5 worm cellular contexts compared by ENCODE assay signal in genomic region chrII:2420685-2421084, ce11.
TF ChIP-seq lines count a peak whose summit lies in the region.

No protein-coding gene starts in this region.

TF ChIP-seq in whole organism, L1 larva, 84 proteins besides CTCF, POLR2A, EP300 and RAD21:
- peak; percentile 42 for TF ChIP-seq elt-2 (tag; optimal IDR thresholded peaks at IDR 0.05; lab: Kevin White, UChicago)
- TF ChIP-seq hpl-2 (GFP tag; optimal IDR thresholded peaks at IDR 0.05; lab: Kevin White, UChicago): peak; percentile 9
- TF ChIP-seq unc-30 (tag; optimal IDR thresholded peaks at IDR 0.05; lab: Kevin White, UChicago): no peak

TF ChIP-seq in whole organism, L2 larva, 48 proteins besides CTCF, POLR2A, EP300 and RAD21:
- peak; percentile 2 for TF ChIP-seq crh-2 (tag; optimal IDR thresholded peaks at IDR 0.05; lab: Kevin White, UChicago)
- peak; percentile 76 for TF ChIP-seq nhr-129 (tag; optimal IDR thresholded peaks at IDR 0.05; lab: Kevin White, UChicago)
- no peak for TF ChIP-seq ceh-82 (tag; optimal IDR thresholded peaks at IDR 0.05; lab: Kevin White, UChicago)
- no peak for TF ChIP-seq aly-2 (tag; optimal IDR thresholded peaks at IDR 0.05; lab: Kevin White, UChicago)
- TF ChIP-seq elt-3 (tag; optimal IDR thresholded peaks at IDR 0.05; lab: Kevin White, UChicago): no peak
- TF ChIP-seq fos-1 (tag; optimal IDR thresholded peaks at IDR 0.05; lab: Kevin White, UChicago): peak; percentile 38
- TF ChIP-seq ztf-11 (tag; optimal IDR thresholded peaks at IDR 0.05; lab: Kevin White, UChicago): no peak
- TF ChIP-seq gmeb-1 (tag; optimal IDR thresholded peaks at IDR 0.05; lab: Kevin White, UChicago): peak; percentile 1
- no peak for TF ChIP-seq nhr-12 (tag; optimal IDR thresholded peaks at IDR 0.05; lab: Kevin White, UChicago)

TF ChIP-seq in whole organism, L3 larva, 47 proteins besides CTCF, POLR2A, EP300 and RAD21:
- TF ChIP-seq fos-1 (tag; optimal IDR thresholded peaks at IDR 0.05; lab: Kevin White, UChicago): no peak
- TF ChIP-seq unc-39 (tag; optimal IDR thresholded peaks at IDR 0.05; lab: Kevin White, UChicago): no peak
- TF ChIP-seq nhr-11 (tag; optimal IDR thresholded peaks at IDR 0.05; lab: Kevin White, UChicago): no peak
- TF ChIP-seq lin-15B (tag; optimal IDR thresholded peaks at IDR 0.05; lab: Kevin White, UChicago): no peak
- no peak for TF ChIP-seq R02D3.7 (tag; optimal IDR thresholded peaks at IDR 0.05; lab: Kevin White, UChicago)
- TF ChIP-seq elt-3 (tag; optimal IDR thresholded peaks at IDR 0.05; lab: Kevin White, UChicago): no peak
- TF ChIP-seq nfya-1 (tag; optimal IDR thresholded peaks at IDR 0.05; lab: Kevin White, UChicago; ENCODE audit: insufficient read depth): no peak
- TF ChIP-seq ceh-9 (tag; optimal IDR thresholded peaks at IDR 0.05; lab: Kevin White, UChicago): no peak
- peak; percentile 62 for TF ChIP-seq pha-4 (tag; optimal IDR thresholded peaks at IDR 0.05; lab: Kevin White, UChicago)
- no peak for TF ChIP-seq ceh-28 (tag; optimal IDR thresholded peaks at IDR 0.05; lab: Kevin White, UChicago)
- TF ChIP-seq elt-2 (tag; optimal IDR thresholded peaks at IDR 0.05; lab: Kevin White, UChicago): peak; percentile 62
- peak; percentile 24 for TF ChIP-seq pqm-1 (tag; optimal IDR thresholded peaks at IDR 0.05; lab: Kevin White, UChicago)
- TF ChIP-seq nhr-43 (tag; optimal IDR thresholded peaks at IDR 0.05; lab: Kevin White, UChicago; ENCODE audit: poor library complexity, severe bottlenecking): no peak
- no peak for TF ChIP-seq zag-1 (tag; optimal IDR thresholded peaks at IDR 0.05; lab: Kevin White, UChicago)
TF ChIP-seq in whole organism, L3 larva: peak in this region for 3.

TF ChIP-seq in whole organism, L4 larva, 104 proteins besides CTCF, POLR2A, EP300 and RAD21:
- TF ChIP-seq nhr-76 (tag; optimal IDR thresholded peaks at IDR 0.05; lab: Kevin White, UChicago): no peak
- TF ChIP-seq dmd-9 (GFP tag; IDR thresholded peaks at IDR 0.05; lab: Robert Waterston, UW): no peak
- peak in 1 of 2 experiments; percentile 44 for TF ChIP-seq lsy-2 (tag; optimal IDR thresholded peaks at IDR 0.05; lab: Kevin White, UChicago)
- TF ChIP-seq daf-8 (GFP tag; IDR thresholded peaks at IDR 0.05; lab: Robert Waterston, UW): no peak
- no peak for TF ChIP-seq lin-1 (GFP tag; IDR thresholded peaks at IDR 0.05; lab: Robert Waterston, UW)
- TF ChIP-seq daf-16 (GFP tag; optimal IDR thresholded peaks at IDR 0.05; lab: Kevin White, UChicago): no peak
- TF ChIP-seq daf-16 (tag; optimal IDR thresholded peaks at IDR 0.05; lab: Kevin White, UChicago): peak; percentile 99
- no peak for TF ChIP-seq spr-3 (GFP tag; optimal IDR thresholded peaks at IDR 0.05; lab: Kevin White, UChicago)
- no peak for TF ChIP-seq saeg-2 (GFP tag; IDR thresholded peaks at IDR 0.05; lab: Robert Waterston, UW)
- no peak for TF ChIP-seq unc-62 (GFP tag; optimal IDR thresholded peaks at IDR 0.05 in 1 of 2; lab: Kevin White, UChicago)
- no peak for TF ChIP-seq unc-62 (tag; optimal IDR thresholded peaks at IDR 0.05; lab: Kevin White, UChicago)
- no peak for TF ChIP-seq set-16 (GFP tag; IDR thresholded peaks at IDR 0.05; lab: Robert Waterston, UW)
- TF ChIP-seq ceh-20 (GFP tag; IDR thresholded peaks at IDR 0.05; lab: Robert Waterston, UW): no peak
- no peak for TF ChIP-seq attf-4 (tag; optimal IDR thresholded peaks at IDR 0.05; lab: Kevin White, UChicago)
- no peak for TF ChIP-seq ceh-82 (tag; optimal IDR thresholded peaks at IDR 0.05; lab: Kevin White, UChicago)
- no peak for TF ChIP-seq unc-39 (tag; optimal IDR thresholded peaks at IDR 0.05; lab: Kevin White, UChicago)
- peak; percentile 53 for TF ChIP-seq mep-1 (tag; optimal IDR thresholded peaks at IDR 0.05; lab: Kevin White, UChicago)
- no peak for TF ChIP-seq ZK337.2 (GFP tag; IDR thresholded peaks at IDR 0.05; lab: Robert Waterston, UW)
- no peak for TF ChIP-seq egl-27 (tag; optimal IDR thresholded peaks at IDR 0.05; lab: Kevin White, UChicago)
- TF ChIP-seq dve-1 (tag; optimal IDR thresholded peaks at IDR 0.05; lab: Kevin White, UChicago; ENCODE audit: insufficient read depth): peak; percentile 22
- TF ChIP-seq F37D6.2 (tag; optimal IDR thresholded peaks at IDR 0.05; lab: Kevin White, UChicago): no peak
- TF ChIP-seq ztf-7 (tag; optimal IDR thresholded peaks at IDR 0.05; lab: Kevin White, UChicago): peak; percentile 96
- TF ChIP-seq jun-1 (tag; optimal IDR thresholded peaks at IDR 0.05; lab: Kevin White, UChicago): no peak
- peak; percentile 7 for TF ChIP-seq hlh-30 (tag; optimal IDR thresholded peaks at IDR 0.05; lab: Kevin White, UChicago; ENCODE audit: insufficient read depth)
- no peak for TF ChIP-seq php-3 (GFP tag; IDR thresholded peaks at IDR 0.05; lab: Robert Waterston, UW)
- no peak for TF ChIP-seq daf-12 (tag; optimal IDR thresholded peaks at IDR 0.05; lab: Kevin White, UChicago)

TF ChIP-seq in whole organism, late embryonic, 69 proteins besides CTCF, POLR2A, EP300 and RAD21:
- peak; percentile 21 for TF ChIP-seq elt-2 (tag; optimal IDR thresholded peaks at IDR 0.05; lab: Kevin White, UChicago)
- no peak for TF ChIP-seq fax-1 (tag; optimal IDR thresholded peaks at IDR 0.05; lab: Kevin White, UChicago)

Comparison
In these comparisons a context has a peak if more than half of its experiments do, and no peak if none do; other contexts are left out.
1. Of the 29 proteins assayed by ChIP-seq in both whole organism, L4 larva and whole organism, L1 larva: peak only in whole organism, L4 larva: mep-1; only in whole organism, L1 larva: none; in both: none; in neither: 27; mixed calls (peak in some experiments, not most) for 1.